Fruit fly (Drosophila melanogaster) whole organism, prepupa: ENCODE results near the gene CG3690.

Source experiments
- Blimp-1 ChIP-seq: fragments of 200-800 bp; sonication (Bioruptor generic); optimal IDR thresholded peaks from 3 replicates; lab custom pipeline; 2017; ENCODE audit warnings: missing biosample characterization, missing genetic modification characterization, mild to moderate bottlenecking, moderate library complexity, missing genetic modification reagents
- CG10669 ChIP-seq: fragments of 200-800 bp; sonication (Bioruptor generic); optimal IDR thresholded peaks from 3 replicates; lab custom pipeline; 2018; ENCODE audit warnings: missing biosample characterization, mild to moderate bottlenecking, missing genetic modification characterization, moderate library complexity
- CG11294 ChIP-seq: fragments of 200-800 bp; sonication (Bioruptor generic); IDR thresholded peaks from 2 replicates; pipeline ENCODE4 v1.3.6; 2022; ENCODE audit warnings: missing biosample characterization, missing genetic modification characterization
- CG11762 ChIP-seq: fragments of 200-800 bp; sonication (Bioruptor generic); optimal IDR thresholded peaks from 3 replicates; lab custom pipeline; 2016; ENCODE audit warnings: missing biosample characterization, missing genetic modification characterization; ENCODE audit not compliant: insufficient read depth
- CG11902 ChIP-seq: fragments of 200-800 bp; sonication (Bioruptor generic); optimal IDR thresholded peaks from 3 replicates; lab custom pipeline; 2016; ENCODE audit warnings: missing biosample characterization, missing genetic modification characterization
- CG15336 ChIP-seq: fragments of 200-800 bp; sonication (Bioruptor generic); IDR thresholded peaks from 2 replicates; pipeline ENCODE4 v1.3.6; 2022; ENCODE audit warnings: missing biosample characterization, missing genetic modification characterization
- CG1621 ChIP-seq: fragments of 200-800 bp; sonication (Bioruptor generic); optimal IDR thresholded peaks from 3 replicates; lab custom pipeline; 2018; ENCODE audit warnings: missing biosample characterization, mild to moderate bottlenecking, missing genetic modification characterization
- CG16779 ChIP-seq: fragments of 200-800 bp; sonication (Bioruptor generic); optimal IDR thresholded peaks from 3 replicates; lab custom pipeline; 2017; ENCODE audit warnings: missing biosample characterization, mild to moderate bottlenecking, missing genetic modification characterization
- CG31627 ChIP-seq: fragments of 200-800 bp; sonication (Bioruptor generic); optimal IDR thresholded peaks from 3 replicates; lab custom pipeline; 2016; ENCODE audit warnings: missing biosample characterization, missing genetic modification characterization
- CG34406 ChIP-seq: fragments of 200-800 bp; sonication (Bioruptor generic); optimal IDR thresholded peaks from 3 replicates; lab custom pipeline; 2016; ENCODE audit warnings: missing biosample characterization, missing genetic modification characterization
- CG3919 ChIP-seq: fragments of 200-800 bp; sonication (Bioruptor generic); optimal IDR thresholded peaks from 3 replicates; lab custom pipeline; 2016; ENCODE audit warnings: missing biosample characterization, missing genetic modification characterization
- CG4318 ChIP-seq: fragments of 200-800 bp; sonication (Bioruptor generic); optimal IDR thresholded peaks from 3 replicates; lab custom pipeline; 2017; ENCODE audit warnings: missing biosample characterization, mild to moderate bottlenecking, missing genetic modification characterization
- CG6163 ChIP-seq: fragments of 200-800 bp; sonication (Bioruptor generic); IDR thresholded peaks from 3 replicates; pipeline ENCODE4 v1.3.6; 2022; ENCODE audit warnings: missing biosample characterization, missing genetic modification characterization
- CG6792 ChIP-seq: fragments of 200-800 bp; sonication (Bioruptor generic); optimal IDR thresholded peaks from 3 replicates; lab custom pipeline; 2016; ENCODE audit warnings: missing biosample characterization, missing genetic modification characterization
- CG6808 ChIP-seq: fragments of 200-800 bp; sonication (Bioruptor generic); optimal IDR thresholded peaks from 3 replicates; lab custom pipeline; 2017; ENCODE audit warnings: missing biosample characterization, missing genetic modification characterization, mild to moderate bottlenecking, moderate library complexity, missing genetic modification reagents
- CG6854 ChIP-seq: fragments of 200-800 bp; sonication (Bioruptor generic); optimal IDR thresholded peaks from 2 replicates; lab custom pipeline; 2017; ENCODE audit warnings: missing biosample characterization, mild to moderate bottlenecking, missing genetic modification characterization
- CG7368 ChIP-seq: fragments of 200-800 bp; sonication (Bioruptor generic); optimal IDR thresholded peaks from 3 replicates; lab custom pipeline; 2016; ENCODE audit warnings: missing biosample characterization, missing genetic modification characterization
- CG8319 ChIP-seq: fragments of 200-800 bp; sonication (Bioruptor generic); optimal IDR thresholded peaks from 3 replicates; lab custom pipeline; 2016; ENCODE audit warnings: missing biosample characterization, missing genetic modification characterization
- CG8632 ChIP-seq: fragments of 200-800 bp; sonication (Bioruptor generic); optimal IDR thresholded peaks from 3 replicates; lab custom pipeline; 2016; ENCODE audit warnings: missing biosample characterization, missing genetic modification characterization
- Eip75B ChIP-seq: fragments of 200-800 bp; sonication (Bioruptor generic); optimal IDR thresholded peaks from 3 replicates; lab custom pipeline; 2016; ENCODE audit warnings: missing biosample characterization, missing genetic modification characterization
- Ets96B ChIP-seq: fragments of 200-800 bp; optimal IDR thresholded peaks from 2 replicates; lab custom pipeline; 2019; ENCODE audit warnings: missing biosample characterization, mild to moderate bottlenecking, missing genetic modification characterization, moderate library complexity
- Hr38 ChIP-seq: sonication (Bioruptor generic); optimal IDR thresholded peaks from 2 replicates; lab custom pipeline; 2016; ENCODE audit warnings: missing biosample characterization, missing genetic modification characterization
- Hr39 ChIP-seq: fragments of 200-800 bp; sonication (Bioruptor generic); optimal IDR thresholded peaks from 2 replicates; lab custom pipeline; 2016; ENCODE audit warnings: missing biosample characterization, missing genetic modification characterization
- Hr4 ChIP-seq: fragments of 200-800 bp; sonication (Bioruptor generic); optimal IDR thresholded peaks from 3 replicates; lab custom pipeline; 2016; ENCODE audit warnings: missing biosample characterization, missing genetic modification characterization
- Lpt ChIP-seq: fragments of 200-800 bp; sonication (Bioruptor generic); optimal IDR thresholded peaks from 3 replicates; lab custom pipeline; 2016; ENCODE audit warnings: missing biosample characterization, missing genetic modification characterization
- Met ChIP-seq: fragments of 200-800 bp; sonication (Bioruptor generic); optimal IDR thresholded peaks from 3 replicates; lab custom pipeline; 2016; ENCODE audit warnings: missing biosample characterization, missing genetic modification characterization
- Smox ChIP-seq: fragments of 200-800 bp; sonication (Bioruptor generic); optimal IDR thresholded peaks from 3 replicates; lab custom pipeline; 2016; ENCODE audit warnings: missing biosample characterization, missing genetic modification characterization
- Sox14 ChIP-seq: fragments of 200-800 bp; sonication (Bioruptor generic); optimal IDR thresholded peaks from 3 replicates; lab custom pipeline; 2016; ENCODE audit warnings: missing biosample characterization, missing genetic modification characterization
- acj6 ChIP-seq: fragments of 200-800 bp; sonication (Bioruptor generic); optimal IDR thresholded peaks from 3 replicates; lab custom pipeline; 2016; ENCODE audit warnings: missing biosample characterization, missing genetic modification characterization
- cyc ChIP-seq: fragments of 200-800 bp; sonication (Bioruptor generic); optimal IDR thresholded peaks from 3 replicates; lab custom pipeline; 2016; ENCODE audit warnings: missing biosample characterization, missing genetic modification characterization
- dac ChIP-seq: fragments of 200-800 bp; sonication (Bioruptor generic); optimal IDR thresholded peaks from 2 replicates; lab custom pipeline; 2017; ENCODE audit warnings: missing biosample characterization, mild to moderate bottlenecking, missing genetic modification characterization
- dsx ChIP-seq: fragments of 200-800 bp; optimal IDR thresholded peaks from 3 replicates; lab custom pipeline; 2019; ENCODE audit warnings: missing biosample characterization, mild to moderate bottlenecking, missing genetic modification characterization, moderate library complexity; ENCODE audit not compliant: poor library complexity, severe bottlenecking
- fd59A ChIP-seq: fragments of 200-800 bp; sonication (Bioruptor generic); optimal IDR thresholded peaks from 2 replicates; lab custom pipeline; 2017; ENCODE audit warnings: missing biosample characterization, mild to moderate bottlenecking, missing genetic modification characterization, missing genetic modification reagents
- fd85E ChIP-seq: fragments of 200-800 bp; sonication (Bioruptor generic); optimal IDR thresholded peaks from 3 replicates; lab custom pipeline; 2016; ENCODE audit warnings: missing biosample characterization, missing genetic modification characterization
- fkh ChIP-seq: fragments of 200-800 bp; sonication (Bioruptor generic); optimal IDR thresholded peaks from 3 replicates; lab custom pipeline; 2017; ENCODE audit warnings: missing biosample characterization, mild to moderate bottlenecking, missing genetic modification characterization, moderate library complexity
- lz ChIP-seq: fragments of 200-800 bp; sonication (Bioruptor generic); optimal IDR thresholded peaks from 3 replicates; lab custom pipeline; 2016; ENCODE audit warnings: missing biosample characterization, missing genetic modification characterization
- net ChIP-seq: fragments of 200-800 bp; sonication (Bioruptor generic); optimal IDR thresholded peaks from 3 replicates; lab custom pipeline; 2016; ENCODE audit warnings: missing biosample characterization, missing genetic modification characterization
- pdm3 ChIP-seq: fragments of 200-800 bp; sonication (Bioruptor generic); optimal IDR thresholded peaks from 3 replicates; lab custom pipeline; 2016; ENCODE audit warnings: missing biosample characterization, missing genetic modification characterization
- salr ChIP-seq, 2 experiments: fragments of 200-800 bp; sonication (Bioruptor generic); optimal IDR thresholded peaks; 3 replicates each; lab custom pipeline; 2016 to 2018; ENCODE audit warnings: missing biosample characterization in 2 of 2, missing genetic modification characterization in 2 of 2, mild to moderate bottlenecking in 1 of 2
- spab ChIP-seq: fragments of 200-800 bp; sonication (Bioruptor generic); optimal IDR thresholded peaks from 2 replicates; lab custom pipeline; 2017; ENCODE audit warnings: missing biosample characterization, mild to moderate bottlenecking, missing genetic modification characterization, missing genetic modification reagents
- ss ChIP-seq, 2 experiments: fragments of 200-800 bp; sonication (Bioruptor generic); optimal IDR thresholded peaks; 2 replicates in 1 of 2; 3 replicates in 1 of 2; lab custom pipeline; 2017 to 2018; ENCODE audit warnings: mild to moderate bottlenecking in 2 of 2, missing biosample characterization in 2 of 2, missing genetic modification characterization in 2 of 2, moderate library complexity in 1 of 2
- svp ChIP-seq: fragments of 200-800 bp; sonication (Bioruptor generic); peaks from one replicate; lab custom pipeline; 2016; ENCODE audit warnings: missing biosample characterization, missing genetic modification characterization
- topi ChIP-seq: fragments of 200-800 bp; sonication (Bioruptor generic); optimal IDR thresholded peaks from 3 replicates; lab custom pipeline; 2016; ENCODE audit warnings: missing biosample characterization, missing genetic modification characterization
- vri ChIP-seq: fragments of 200-800 bp; sonication (Bioruptor generic); optimal IDR thresholded peaks from 3 replicates; lab custom pipeline; 2016; ENCODE audit warnings: missing biosample characterization, mild to moderate bottlenecking, missing genetic modification characterization

Gene CG3690

dm6 chrX:921359-921758 lies 30.3 kb downstream of the CG3690 start:
- TF ChIP-seq CG31627 (GFP tag; lab: Kevin White, UChicago) (peak; percentile 27), svp (GFP tag; lab: Kevin White, UChicago) (peak; percentile 54), Hr39 (peak; percentile 40), vri (GFP tag; lab: Kevin White, UChicago) (no peak), dsx (no peak), CG6792 (GFP tag; lab: Kevin White, UChicago) (peak; percentile 18)

DNA sequence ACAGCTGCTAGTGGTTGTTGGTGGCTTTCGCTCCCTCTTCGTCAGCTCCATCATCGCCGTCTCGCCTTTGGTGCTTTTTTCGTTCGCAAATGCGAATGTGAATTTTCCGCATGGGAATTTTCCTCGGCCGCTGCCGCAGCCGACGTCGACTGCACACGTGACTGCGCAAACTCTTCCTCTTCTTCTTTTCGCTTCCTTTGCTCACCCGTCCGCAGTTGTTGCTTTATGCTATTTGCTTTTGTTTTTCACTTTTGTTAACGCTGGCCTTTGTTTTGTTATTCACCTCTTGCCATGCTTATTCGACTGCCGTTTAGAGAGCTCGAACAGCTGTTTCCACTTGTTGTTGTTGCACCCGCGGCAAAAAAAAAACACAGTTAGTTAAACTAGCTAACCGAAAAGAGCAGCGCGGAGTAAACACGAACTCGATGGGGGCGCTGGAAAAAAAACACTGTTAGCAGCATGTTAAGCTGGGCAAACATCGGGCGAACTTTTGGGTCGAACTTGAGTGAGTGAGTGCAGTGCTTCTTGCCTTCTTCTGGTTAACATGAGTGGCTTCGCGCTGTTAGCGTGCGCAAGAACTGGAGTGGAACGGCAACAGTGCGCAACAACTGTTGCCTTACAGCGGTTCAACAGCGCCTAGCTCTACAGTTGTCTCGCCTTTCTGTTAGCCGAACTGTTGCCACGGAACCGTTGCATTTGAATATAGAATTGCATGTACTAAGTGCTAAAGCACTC lies 42.8 kb downstream of the CG3690 start:
- TF ChIP-seq CG15336 (GFP tag; lab: Robert Waterston, UW) (no peak), ss (GFP tag; optimal IDR thresholded peaks at IDR 0.05; lab: Kevin White, UChicago) (peak in 1 of 2 experiments; percentile 47), acj6 (GFP tag; lab: Kevin White, UChicago) (no peak)

DNA sequence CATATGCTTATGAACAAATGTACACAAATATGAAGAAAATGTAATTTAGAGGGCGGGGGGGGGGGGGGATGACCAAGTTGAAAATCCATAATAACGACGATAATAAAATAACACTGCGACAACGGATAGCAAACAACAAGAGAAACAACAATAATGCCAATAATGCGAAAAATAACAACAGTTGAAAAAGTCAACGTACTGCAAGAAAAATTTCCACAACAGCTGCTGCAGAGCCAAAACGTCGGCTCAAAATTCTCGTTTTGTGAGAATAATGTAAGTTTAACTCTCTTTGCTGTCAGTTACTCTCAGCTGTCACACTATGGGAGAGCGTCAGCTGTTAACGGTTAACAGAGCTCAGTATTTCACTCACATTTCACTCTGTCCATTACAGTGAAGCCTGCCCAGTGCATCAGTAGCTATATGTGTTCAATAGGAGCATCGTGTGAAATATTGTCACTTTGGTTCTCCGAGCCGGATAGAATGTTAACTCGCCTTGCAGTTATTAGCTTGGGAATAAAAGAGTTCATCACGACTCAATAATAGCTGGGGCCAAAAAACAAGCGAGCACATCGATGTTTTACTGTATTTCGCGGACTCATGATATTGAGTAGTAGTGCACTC lies 50.9 kb downstream of the CG3690 start:
- TF ChIP-seq cyc (GFP tag; lab: Kevin White, UChicago) (peak; percentile 95), CG4318 (peak; percentile 87), Hr38 (GFP tag; lab: Kevin White, UChicago) (no peak), CG6854 (GFP tag; lab: Kevin White, UChicago) (peak; percentile 71), Met (GFP tag; lab: Kevin White, UChicago) (peak; percentile 94), ss (GFP tag; optimal IDR thresholded peaks at IDR 0.05; lab: Kevin White, UChicago) (peak; percentile 79 to 91), Smox (peak; percentile 92), CG6808 (GFP tag; lab: Kevin White, UChicago) (peak; percentile 83), topi (GFP tag; lab: Kevin White, UChicago) (peak; percentile 95), CG7368 (GFP tag; lab: Kevin White, UChicago) (peak; percentile 95), Eip75B (peak; percentile 93), CG8632 (GFP tag; lab: Kevin White, UChicago) (peak; percentile 88), Hr39 (peak; percentile 95), CG16779 (tag; lab: Kevin White, UChicago) (peak; percentile 82), CG3919 (GFP tag; lab: Kevin White, UChicago) (peak; percentile 92), dsx (peak; percentile 85), spab (GFP tag; lab: Kevin White, UChicago) (peak; percentile 83), CG11762 (peak; percentile 87), lz (GFP tag; lab: Kevin White, UChicago) (peak; percentile 95), Hr4 (GFP tag; lab: Kevin White, UChicago) (peak; percentile 95), CG6163 (peak; percentile 94), CG11294 (GFP tag; lab: Robert Waterston, UW) (peak; percentile 89), net (GFP tag; lab: Kevin White, UChicago) (peak; percentile 90), CG8319 (peak; percentile 88), fkh (GFP tag; lab: Kevin White, UChicago) (no peak), CG10669 (GFP tag; lab: Kevin White, UChicago) (peak; percentile 92), CG11902 (GFP tag; lab: Kevin White, UChicago) (peak; percentile 91), salr (GFP tag; optimal IDR thresholded peaks at IDR 0.05; lab: Kevin White, UChicago) (peak; percentile 70 to 88), Lpt (GFP tag; lab: Kevin White, UChicago) (peak; percentile 91), Ets96B (peak; percentile 89), svp (GFP tag; lab: Kevin White, UChicago) (peak; percentile 95), CG6792 (GFP tag; lab: Kevin White, UChicago) (peak; percentile 93), CG1621 (peak; percentile 91), CG15336 (GFP tag; lab: Robert Waterston, UW) (peak; percentile 94), fd85E (GFP tag; lab: Kevin White, UChicago) (peak; percentile 75), fd59A (GFP tag; lab: Kevin White, UChicago) (peak; percentile 88), dac (GFP tag; lab: Kevin White, UChicago) (peak; percentile 92), Sox14 (GFP tag; lab: Kevin White, UChicago) (peak; percentile 95), CG34406 (GFP tag; lab: Kevin White, UChicago) (peak; percentile 84), pdm3 (GFP tag; lab: Kevin White, UChicago) (peak; percentile 96), CG31627 (GFP tag; lab: Kevin White, UChicago) (peak; percentile 95), Blimp-1 (peak; percentile 66), acj6 (GFP tag; lab: Kevin White, UChicago) (peak; percentile 94)
